Fruit fly (Drosophila melanogaster) whole organism, prepupa: ENCODE data around the gene RpS19a.
A peak's percentile ranks its signal among the peaks of the same experiment; 100 is the strongest.

Experiments used
- CG11294 ChIP-seq: fragments of 200-800 bp; sonication (Bioruptor generic); IDR thresholded peaks from 2 replicates; pipeline ENCODE4 v1.3.6; 2022; ENCODE audit warnings: missing biosample characterization, missing genetic modification characterization
- Gug ChIP-seq: fragments of 200-800 bp; sonication (Bioruptor generic); IDR thresholded peaks from 2 replicates; pipeline ENCODE4 v1.3.6; 2022; ENCODE audit warnings: missing biosample characterization, missing genetic modification characterization
- Hr38 ChIP-seq: sonication (Bioruptor generic); optimal IDR thresholded peaks from 2 replicates; lab custom pipeline; 2016; ENCODE audit warnings: missing biosample characterization, missing genetic modification characterization
- eg ChIP-seq: fragments of 200-800 bp; sonication (Bioruptor generic); IDR thresholded peaks from 3 replicates; pipeline ENCODE4 v1.3.6; 2022; ENCODE audit warnings: missing biosample characterization, missing genetic modification characterization

- no peak for TF ChIP-seq Hr38 (GFP tag; lab: Kevin White, UChicago)
- no peak for TF ChIP-seq CG11294 (GFP tag; lab: Robert Waterston, UW)
- TF ChIP-seq eg = 0 out of 3 replicates have a peak, but pooled peaks have one; percentile 31
- no peak for TF ChIP-seq Gug (GFP tag; lab: Robert Waterston, UW)
Measured at dm6 chrX:16598336-16598977, 39.2 kb upstream of the RpS19a start.
